Worm (Caenorhabditis elegans) whole organism, late embryonic: Measurements from ENCODE around the gene asns-1.

ENCODE experiments used
- C38D4.7 ChIP-seq: fragments of 200-800 bp; sonication (Bioruptor generic); optimal IDR thresholded peaks from 2 replicates; lab custom pipeline; 2018; ENCODE audit warnings: mild to moderate bottlenecking, missing genetic modification characterization, moderate library complexity, missing compliant biosample characterization
- Y22D7AL.16 ChIP-seq: sonication (generic microtip); optimal IDR thresholded peaks from 2 replicates; lab custom pipeline; 2016; ENCODE audit warnings: missing genetic modification characterization, missing compliant biosample characterization
- ahr-1 ChIP-seq: sonication (generic microtip); optimal IDR thresholded peaks from 2 replicates; lab custom pipeline; 2016; ENCODE audit warnings: missing genetic modification characterization, missing compliant biosample characterization
- ama-1 ChIP-seq: fragments of 150-350 bp; optimal IDR thresholded peaks from 2 replicates; lab custom pipeline; 2014
- ceh-19 ChIP-seq: fragments of 200-800 bp; sonication (Bioruptor generic); optimal IDR thresholded peaks from 2 replicates; lab custom pipeline; 2018; ENCODE audit warnings: mild to moderate bottlenecking, missing genetic modification characterization, missing compliant biosample characterization
- ceh-2 ChIP-seq: sonication (generic microtip); optimal IDR thresholded peaks from 2 replicates; lab custom pipeline; 2016; ENCODE audit warnings: missing genotype, missing genetic modification characterization, missing compliant biosample characterization
- ceh-22 ChIP-seq: sonication (generic microtip); optimal IDR thresholded peaks from 2 replicates; lab custom pipeline; 2017; ENCODE audit warnings: missing biosample characterization, missing genetic modification characterization
- ceh-30 ChIP-seq: fragments of 150-350 bp; optimal IDR thresholded peaks from 2 replicates; lab custom pipeline; 2014; ENCODE audit warnings: missing biosample characterization, missing genetic modification characterization
- ceh-31 ChIP-seq: sonication (generic microtip); optimal IDR thresholded peaks from 2 replicates; lab custom pipeline; 2016; ENCODE audit warnings: missing genetic modification characterization, missing compliant biosample characterization
- ceh-34 ChIP-seq: sonication (generic microtip); optimal IDR thresholded peaks from 2 replicates; lab custom pipeline; 2016; ENCODE audit warnings: mild to moderate bottlenecking, missing genetic modification characterization, missing compliant biosample characterization
- ceh-45 ChIP-seq: fragments of 200-800 bp; sonication (Bioruptor generic); IDR thresholded peaks from 2 replicates; pipeline ENCODE4 v1.3.6; 2022; ENCODE audit warnings: missing genetic modification reagents, missing genetic modification characterization, missing compliant biosample characterization
- ceh-6 ChIP-seq: fragments of 200-800 bp; sonication (Bioruptor generic); optimal IDR thresholded peaks from 2 replicates; lab custom pipeline; 2018; ENCODE audit warnings: mild to moderate bottlenecking, missing genetic modification characterization, missing compliant biosample characterization
- ceh-9 ChIP-seq: sonication (generic microtip); optimal IDR thresholded peaks from 2 replicates; lab custom pipeline; 2016; ENCODE audit warnings: mild to moderate bottlenecking, missing genetic modification characterization, inconsistent platforms, missing compliant biosample characterization
- che-1 ChIP-seq: sonication (generic microtip); optimal IDR thresholded peaks from 2 replicates; lab custom pipeline; 2016; ENCODE audit warnings: mild to moderate bottlenecking, missing genetic modification characterization, missing compliant biosample characterization
- dmd-4 ChIP-seq: sonication (generic microtip); optimal IDR thresholded peaks from 2 replicates; lab custom pipeline; 2016; ENCODE audit warnings: borderline replicate concordance, missing genetic modification characterization, missing compliant biosample characterization
- elt-2 ChIP-seq: sonication (generic microtip); optimal IDR thresholded peaks from 2 replicates; lab custom pipeline; 2016; ENCODE audit warnings: missing genetic modification reagents, missing genetic modification characterization, missing compliant biosample characterization
- elt-4 ChIP-seq: sonication (generic microtip); optimal IDR thresholded peaks from 2 replicates; lab custom pipeline; 2016; ENCODE audit warnings: missing genetic modification characterization, missing compliant biosample characterization
- ets-4 ChIP-seq: sonication (generic microtip); optimal IDR thresholded peaks from 2 replicates; lab custom pipeline; 2016; ENCODE audit warnings: missing genetic modification characterization, missing compliant biosample characterization
- fax-1 ChIP-seq: sonication (generic microtip); optimal IDR thresholded peaks from 2 replicates; lab custom pipeline; 2016; ENCODE audit warnings: missing genotype, missing genetic modification characterization, missing compliant biosample characterization
- gmeb-2 ChIP-seq: sonication (generic microtip); optimal IDR thresholded peaks from 2 replicates; lab custom pipeline; 2016; ENCODE audit warnings: missing genetic modification characterization, inconsistent platforms, missing compliant biosample characterization
- hlh-15 ChIP-seq: sonication (generic microtip); optimal IDR thresholded peaks from 2 replicates; lab custom pipeline; 2016; ENCODE audit warnings: missing genetic modification characterization, missing compliant biosample characterization
- hlh-6 ChIP-seq: sonication (generic microtip); optimal IDR thresholded peaks from 2 replicates; lab custom pipeline; 2016; ENCODE audit warnings: missing genotype, missing genetic modification characterization, missing compliant biosample characterization
- hlh-8 ChIP-seq: sonication (generic microtip); optimal IDR thresholded peaks from 2 replicates; lab custom pipeline; 2016; ENCODE audit warnings: missing genotype, missing genetic modification characterization, missing compliant biosample characterization
- mec-3 ChIP-seq: sonication (generic microtip); optimal IDR thresholded peaks from 2 replicates; lab custom pipeline; 2016; ENCODE audit warnings: borderline replicate concordance, missing genetic modification characterization, missing compliant biosample characterization
- nfya-1 ChIP-seq: sonication (generic microtip); optimal IDR thresholded peaks from 2 replicates; lab custom pipeline; 2017; ENCODE audit warnings: missing genetic modification characterization, mild to moderate bottlenecking, missing compliant biosample characterization, antibody characterized with exemption, moderate library complexity
- nhr-232 ChIP-seq: sonication (generic microtip); optimal IDR thresholded peaks from 2 replicates; lab custom pipeline; 2016; ENCODE audit warnings: missing genetic modification characterization, missing compliant biosample characterization
- odd-2 ChIP-seq: sonication (generic microtip); optimal IDR thresholded peaks from 2 replicates; lab custom pipeline; 2017; ENCODE audit warnings: antibody characterized with exemption, mild to moderate bottlenecking, missing genetic modification characterization, missing compliant biosample characterization
- pag-3 ChIP-seq: sonication (generic microtip); optimal IDR thresholded peaks from 2 replicates; lab custom pipeline; 2016; ENCODE audit warnings: missing compliant biosample characterization, missing genetic modification characterization, borderline replicate concordance
- pha-2 ChIP-seq: sonication (generic microtip); optimal IDR thresholded peaks from 2 replicates; lab custom pipeline; 2017; ENCODE audit warnings: mild to moderate bottlenecking, missing genetic modification characterization, missing compliant biosample characterization
- rnt-1 ChIP-seq: sonication (generic microtip); optimal IDR thresholded peaks from 2 replicates; lab custom pipeline; 2016; ENCODE audit warnings: missing genetic modification characterization, missing compliant biosample characterization
- sdc-2 ChIP-seq: sonication (generic microtip); optimal IDR thresholded peaks from 2 replicates; lab custom pipeline; 2016; ENCODE audit warnings: missing genotype, missing genetic modification characterization, missing compliant biosample characterization
- sox-2 ChIP-seq: fragments of 200-800 bp; sonication (Bioruptor generic); IDR thresholded peaks from 2 replicates; pipeline ENCODE4 v1.3.6; 2022; ENCODE audit warnings: missing genetic modification reagents, missing genetic modification characterization, missing compliant biosample characterization
- tbx-2 ChIP-seq: sonication (generic microtip); optimal IDR thresholded peaks from 2 replicates; lab custom pipeline; 2016; ENCODE audit warnings: missing genetic modification characterization, missing compliant biosample characterization
- tbx-7 ChIP-seq: sonication (generic microtip); optimal IDR thresholded peaks from 2 replicates; lab custom pipeline; 2016; ENCODE audit warnings: missing genotype, missing genetic modification characterization, missing compliant biosample characterization
- unc-42 ChIP-seq: sonication (generic microtip); optimal IDR thresholded peaks from 2 replicates; lab custom pipeline; 2016; ENCODE audit warnings: missing genotype, missing genetic modification characterization, missing compliant biosample characterization
- ztf-16 ChIP-seq: sonication (generic microtip); optimal IDR thresholded peaks from 2 replicates; lab custom pipeline; 2017; ENCODE audit warnings: missing genetic modification characterization, missing compliant biosample characterization

Gene asns-1

ce11 chrV:8555955-8556354 lies 10.0 kb downstream of the asns-1 start:
- TF ChIP-seq ceh-31 (tag; lab: Kevin White, UChicago), result no peak
- peak; percentile 24 for TF ChIP-seq unc-42 (tag; lab: Kevin White, UChicago)
- TF ChIP-seq ets-4 (tag; lab: Kevin White, UChicago), result no peak
- no peak for TF ChIP-seq ceh-2 (tag; lab: Kevin White, UChicago)
- no peak for TF ChIP-seq odd-2 (tag; lab: Kevin White, UChicago)
- no peak for TF ChIP-seq mec-3 (tag; lab: Kevin White, UChicago)
- no peak for TF ChIP-seq ceh-34 (tag; lab: Kevin White, UChicago)
- TF ChIP-seq, all 69 proteins: peak for 1

ce11 chrV:8560916-8561315 lies 14.9 kb downstream of the asns-1 start, which contains the start of gene acr-16:
Gene acr-16 (plus strand): TSS chrV:8561216.
- TF ChIP-seq rnt-1 (tag; lab: Kevin White, UChicago) (no peak), che-1 (no peak), mec-3 (tag; lab: Kevin White, UChicago) (no peak), sdc-2 (tag; lab: Kevin White, UChicago) (no peak), ceh-19 (GFP tag; lab: Kevin White, UChicago) (no peak), fax-1 (no peak), dmd-4 (tag; lab: Kevin White, UChicago) (no peak), hlh-8 (no peak)

- TF ChIP-seq ahr-1 (tag; lab: Kevin White, UChicago) (no peak), nhr-232 (tag; lab: Kevin White, UChicago) (no peak), pag-3 (no peak), ceh-2 (tag; lab: Kevin White, UChicago) (no peak), tbx-2 (tag; lab: Kevin White, UChicago) (no peak), elt-2 (no peak), ama-1 (no peak), tbx-7 (tag; lab: Kevin White, UChicago) (no peak), ceh-9 (no peak), ceh-30 (no peak), C38D4.7 (GFP tag; lab: Kevin White, UChicago) (no peak)
Observed at ce11 chrV:8565075-8565474, 19.1 kb downstream of the asns-1 start, which contains the start of gene F25G6.8. Gene F25G6.8 (minus strand): TSS chrV:8565175.

ce11 chrV:8569172-8569571 lies 23.2 kb downstream of the asns-1 start:
- TF ChIP-seq ets-4 (tag; lab: Kevin White, UChicago), result no peak
- TF ChIP-seq hlh-15 (tag; lab: Kevin White, UChicago), result no peak
- TF ChIP-seq pag-3, result no peak
- no peak for TF ChIP-seq ceh-45
- TF ChIP-seq nfya-1 (tag; lab: Kevin White, UChicago), result no peak
- TF ChIP-seq elt-2, result no peak
- no peak for TF ChIP-seq hlh-8
- no peak for TF ChIP-seq ztf-16 (tag; lab: Kevin White, UChicago)
- no peak for TF ChIP-seq hlh-6
- no peak for TF ChIP-seq elt-4 (tag; lab: Kevin White, UChicago)
- no peak for TF ChIP-seq sox-2 (GFP tag; lab: Robert Waterston, UW)
- no peak for TF ChIP-seq ceh-6
- TF ChIP-seq gmeb-2 (tag; lab: Kevin White, UChicago), result no peak
- no peak for TF ChIP-seq rnt-1 (tag; lab: Kevin White, UChicago)
- no peak for TF ChIP-seq ceh-30
- TF ChIP-seq nhr-232 (tag; lab: Kevin White, UChicago), result no peak
- TF ChIP-seq Y22D7AL.16 (tag; lab: Kevin White, UChicago), result no peak
- no peak for TF ChIP-seq pha-2
- no peak for TF ChIP-seq ceh-22 (tag; lab: Kevin White, UChicago)
